Worm (Caenorhabditis elegans) whole organism, L4 larva: Measurements from ENCODE around the gene C05D9.3.

Experiments used
- F10B5.3 ChIP-seq: sonication (generic microtip); optimal IDR thresholded peaks from 2 replicates; lab custom pipeline; 2016; ENCODE audit warnings: mild to moderate bottlenecking, missing genetic modification characterization, missing compliant biosample characterization
- F37D6.2 ChIP-seq: sonication (generic microtip); optimal IDR thresholded peaks from 2 replicates; lab custom pipeline; 2016; ENCODE audit warnings: mild to moderate bottlenecking, missing genetic modification characterization, missing compliant biosample characterization
- F49E8.2 ChIP-seq: sonication (generic microtip); optimal IDR thresholded peaks from 2 replicates; lab custom pipeline; 2016; ENCODE audit warnings: missing compliant biosample characterization, mild to moderate bottlenecking, missing genetic modification characterization, borderline replicate concordance
- R02D3.7 ChIP-seq: fragments of 150-350 bp; sonication (generic microtip); optimal IDR thresholded peaks from 3 replicates; lab custom pipeline; 2014; ENCODE audit warnings: missing biosample characterization, missing genetic modification characterization
- Y48G9A.11 ChIP-seq: fragments of 200-800 bp; sonication (Bioruptor generic); IDR thresholded peaks from 2 replicates; pipeline ENCODE4 v1.3.6; 2022; ENCODE audit warnings: missing genetic modification reagents, missing genetic modification characterization, missing compliant biosample characterization
- Y5F2A.4 ChIP-seq: fragments of 200-800 bp; sonication (Bioruptor generic); optimal IDR thresholded peaks from 2 replicates; lab custom pipeline; 2018; ENCODE audit warnings: mild to moderate bottlenecking, missing genetic modification characterization, missing compliant biosample characterization
- aha-1 ChIP-seq: fragments of 150-350 bp; peaks from one replicate; lab custom pipeline; 2014; ENCODE audit warnings: missing biosample characterization, missing genetic modification characterization
- attf-4 ChIP-seq: sonication (generic microtip); optimal IDR thresholded peaks from 3 replicates; lab custom pipeline; 2017; ENCODE audit warnings: missing biosample characterization, missing genetic modification characterization
- ceh-20 ChIP-seq: fragments of 200-800 bp; sonication (Bioruptor generic); IDR thresholded peaks from 2 replicates; pipeline ENCODE4 v1.3.6; 2022; ENCODE audit warnings: missing genetic modification reagents, missing genetic modification characterization, missing compliant biosample characterization
- ceh-32 ChIP-seq: sonication (generic microtip); optimal IDR thresholded peaks from 2 replicates; lab custom pipeline; 2016; ENCODE audit warnings: mild to moderate bottlenecking, missing genetic modification characterization, missing compliant biosample characterization; ENCODE audit not compliant: poor library complexity
- ceh-44 ChIP-seq: fragments of 200-800 bp; sonication (Bioruptor generic); IDR thresholded peaks from 2 replicates; pipeline ENCODE4 v1.3.6; 2022; ENCODE audit warnings: missing genetic modification reagents, missing genetic modification characterization, missing compliant biosample characterization
- ceh-82 ChIP-seq: sonication (generic microtip); optimal IDR thresholded peaks from 2 replicates; lab custom pipeline; 2017; ENCODE audit warnings: missing biosample characterization, missing genetic modification characterization
- daf-16 ChIP-seq, 3 experiments: sonication (generic microtip); optimal IDR thresholded peaks; 2 replicates each; lab custom pipeline; 2016 to 2017; ENCODE audit warnings: missing genetic modification characterization in 3 of 3, missing genetic modification reagents in 3 of 3, mild to moderate bottlenecking in 2 of 3, missing compliant biosample characterization in 2 of 3, missing biosample characterization in 1 of 3, moderate library complexity in 1 of 3
- dmd-6 ChIP-seq: fragments of 200-800 bp; sonication (Bioruptor generic); IDR thresholded peaks from 2 replicates; pipeline ENCODE4 v1.3.6; 2022; ENCODE audit warnings: missing genetic modification reagents, missing genetic modification characterization, missing compliant biosample characterization
- dpl-1 ChIP-seq: fragments of 150-350 bp; optimal IDR thresholded peaks from 2 replicates; lab custom pipeline; 2014; ENCODE audit warnings: missing biosample characterization, missing genetic modification reagents, missing genetic modification characterization
- dve-1 ChIP-seq: sonication (generic microtip); optimal IDR thresholded peaks from 2 replicates; lab custom pipeline; 2017; ENCODE audit warnings: antibody characterized with exemption, mild to moderate bottlenecking, missing genetic modification characterization, missing compliant biosample characterization; ENCODE audit not compliant: insufficient read depth
- fkh-10 ChIP-seq: fragments of 150-350 bp; optimal IDR thresholded peaks from 2 replicates; lab custom pipeline; 2014; ENCODE audit warnings: missing biosample characterization, missing genetic modification reagents, missing genetic modification characterization
- gei-8 ChIP-seq: fragments of 200-800 bp; sonication (Bioruptor generic); optimal IDR thresholded peaks from 2 replicates; lab custom pipeline; 2018; ENCODE audit warnings: mild to moderate bottlenecking, missing genetic modification characterization, missing compliant biosample characterization
- hif-1 ChIP-seq, 2 experiments: sonication (generic microtip); optimal IDR thresholded peaks; 2 replicates each; lab custom pipeline; 2016 to 2017; ENCODE audit warnings: missing compliant biosample characterization in 2 of 2, missing genetic modification characterization in 2 of 2, missing genetic modification reagents in 2 of 2, missing genotype in 2 of 2, mild to moderate bottlenecking in 1 of 2
- hlh-11 ChIP-seq: fragments of 200-800 bp; sonication (Bioruptor generic); optimal IDR thresholded peaks from 2 replicates; lab custom pipeline; 2018; ENCODE audit warnings: mild to moderate bottlenecking, missing genetic modification characterization, missing compliant biosample characterization
- hlh-30 ChIP-seq: sonication (generic microtip); optimal IDR thresholded peaks from 2 replicates; lab custom pipeline; 2017; ENCODE audit warnings: antibody characterized with exemption, mild to moderate bottlenecking, missing genetic modification characterization, missing compliant biosample characterization; ENCODE audit not compliant: insufficient read depth
- hmg-1.1 ChIP-seq: fragments of 200-800 bp; sonication (Bioruptor generic); IDR thresholded peaks from 2 replicates; pipeline ENCODE4 v1.3.6; 2022; ENCODE audit warnings: missing genetic modification reagents, missing genetic modification characterization, missing compliant biosample characterization
- lin-1 ChIP-seq: fragments of 200-800 bp; sonication (Bioruptor generic); IDR thresholded peaks from 2 replicates; pipeline ENCODE4 v1.3.6; 2022; ENCODE audit warnings: missing genetic modification reagents, missing genetic modification characterization, missing compliant biosample characterization
- lin-38 ChIP-seq: fragments of 200-800 bp; sonication (Bioruptor generic); IDR thresholded peaks from 2 replicates; pipeline ENCODE4 v1.3.6; 2022; ENCODE audit warnings: missing genetic modification reagents, missing genetic modification characterization, missing compliant biosample characterization
- lir-3 ChIP-seq: sonication (generic microtip); optimal IDR thresholded peaks from 2 replicates; lab custom pipeline; 2016; ENCODE audit warnings: mild to moderate bottlenecking, missing genetic modification characterization, missing compliant biosample characterization
- lsy-2 ChIP-seq, 2 experiments: fragments of 150-350 bp in 1 of 2; sonication (generic microtip) in 1 of 2; optimal IDR thresholded peaks; 2 replicates each; lab custom pipeline; 2014 to 2017; ENCODE audit warnings: missing biosample characterization in 2 of 2, missing genetic modification characterization in 2 of 2
- mdl-1 ChIP-seq, 2 experiments: fragments of 150-350 bp in 1 of 2; sonication (generic microtip) in 1 of 2; optimal IDR thresholded peaks; 2 replicates each; lab custom pipeline; 2014 to 2017; ENCODE audit warnings: missing biosample characterization in 2 of 2, missing genetic modification characterization in 2 of 2
- mep-1 ChIP-seq: fragments of 150-350 bp; sonication (generic microtip); optimal IDR thresholded peaks from 3 replicates; lab custom pipeline; 2014; ENCODE audit warnings: missing biosample characterization, missing genetic modification characterization
- mes-2 ChIP-seq: sonication (generic microtip); optimal IDR thresholded peaks from 2 replicates; lab custom pipeline; 2016; ENCODE audit warnings: missing genotype, mild to moderate bottlenecking, missing genetic modification characterization, missing compliant biosample characterization; ENCODE audit not compliant: poor library complexity, severe bottlenecking
- mxl-3 ChIP-seq: fragments of 200-800 bp; sonication (Bioruptor generic); optimal IDR thresholded peaks from 2 replicates; lab custom pipeline; 2018; ENCODE audit warnings: mild to moderate bottlenecking, missing genetic modification characterization, missing compliant biosample characterization
- nhr-102 ChIP-seq: sonication (generic microtip); optimal IDR thresholded peaks from 2 replicates; lab custom pipeline; 2016; ENCODE audit warnings: mild to moderate bottlenecking, missing genetic modification characterization, moderate library complexity, missing compliant biosample characterization
- nhr-28 ChIP-seq: fragments of 150-350 bp; optimal IDR thresholded peaks from 2 replicates; lab custom pipeline; 2014; ENCODE audit warnings: missing biosample characterization, missing genetic modification characterization
- nhr-6 ChIP-seq: fragments of 150-350 bp; optimal IDR thresholded peaks from 2 replicates; lab custom pipeline; 2014; ENCODE audit warnings: missing biosample characterization, missing genetic modification characterization
- nhr-77 ChIP-seq: fragments of 150-350 bp; optimal IDR thresholded peaks from 2 replicates; lab custom pipeline; 2014; ENCODE audit warnings: missing biosample characterization, missing genetic modification characterization
- php-3 ChIP-seq: fragments of 200-800 bp; sonication (Bioruptor generic); IDR thresholded peaks from 2 replicates; pipeline ENCODE4 v1.3.6; 2022; ENCODE audit warnings: missing genetic modification reagents, missing genetic modification characterization, missing compliant biosample characterization
- pqm-1 ChIP-seq: sonication (generic microtip); optimal IDR thresholded peaks from 2 replicates; lab custom pipeline; 2017; ENCODE audit warnings: missing biosample characterization, missing genetic modification characterization
- rbr-2 ChIP-seq: sonication (generic microtip); optimal IDR thresholded peaks from 2 replicates; lab custom pipeline; 2016; ENCODE audit warnings: missing genotype, missing genetic modification characterization, missing compliant biosample characterization
- sdz-12 ChIP-seq: fragments of 200-800 bp; sonication (Bioruptor generic); optimal IDR thresholded peaks from 2 replicates; lab custom pipeline; 2018; ENCODE audit warnings: mild to moderate bottlenecking, missing genetic modification characterization, missing compliant biosample characterization
- snpc-1.2 ChIP-seq: fragments of 200-800 bp; sonication (Bioruptor generic); IDR thresholded peaks from 2 replicates; pipeline ENCODE4 v1.3.6; 2022; ENCODE audit warnings: missing genetic modification reagents, missing genetic modification characterization, missing compliant biosample characterization
- tra-1 ChIP-seq: fragments of 200-800 bp; sonication (Bioruptor generic); IDR thresholded peaks from 2 replicates; pipeline ENCODE4 v1.3.6; 2022; ENCODE audit warnings: missing genetic modification reagents, missing genetic modification characterization, missing compliant biosample characterization
- unc-130 ChIP-seq: sonication (generic microtip); optimal IDR thresholded peaks from 2 replicates; lab custom pipeline; 2016; ENCODE audit warnings: missing genetic modification reagents, missing genetic modification characterization, missing compliant biosample characterization
- zfp-2 ChIP-seq: sonication (generic microtip); optimal IDR thresholded peaks from 2 replicates; lab custom pipeline; 2016; ENCODE audit warnings: mild to moderate bottlenecking, missing genetic modification characterization, missing compliant biosample characterization
- ztf-7 ChIP-seq: fragments of 150-350 bp; optimal IDR thresholded peaks from 2 replicates; lab custom pipeline; 2014; ENCODE audit warnings: missing biosample characterization, missing genetic modification characterization

The C05D9.3 gene

ce11 chrX:1126207-1126606 is 14.5 kb downstream of the C05D9.3 start:
- TF ChIP-seq Y5F2A.4 (GFP tag; lab: Kevin White, UChicago) (no peak), F49E8.2 (tag; lab: Kevin White, UChicago) (no peak), unc-130 (GFP tag; lab: Kevin White, UChicago) (no peak), dmd-6 (GFP tag; lab: Robert Waterston, UW) (peak; percentile 52), lir-3 (tag; lab: Kevin White, UChicago) (no peak), aha-1 (tag; lab: Kevin White, UChicago) (peak; percentile 35), ceh-32 (tag; lab: Kevin White, UChicago) (no peak), mxl-3 (no peak), F10B5.3 (tag; lab: Kevin White, UChicago) (no peak), pqm-1 (peak; percentile 11), gei-8 (GFP tag; lab: Kevin White, UChicago) (no peak), fkh-10 (no peak), nhr-28 (tag; lab: Kevin White, UChicago) (peak; percentile 74), nhr-6 (tag; lab: Kevin White, UChicago) (peak; percentile 61)

ce11 chrX:1128503-1129036 is 16.9 kb downstream of the C05D9.3 start, which contains the start of gene snx-1:
snx-1 (plus strand) TSS chrX:1128986.
- TF ChIP-seq Y48G9A.11 (no peak), nhr-28 (tag; lab: Kevin White, UChicago) (peak; percentile 81), zfp-2 (no peak), mxl-3 (peak; percentile 96), hmg-1.1 (GFP tag; lab: Robert Waterston, UW) (peak; percentile 46), dmd-6 (GFP tag; lab: Robert Waterston, UW) (peak; percentile 59), mdl-1 (tag; optimal IDR thresholded peaks at IDR 0.05; lab: Kevin White, UChicago) (peak; percentile 74 to 94), dpl-1 (GFP tag; lab: Kevin White, UChicago) (peak; percentile 16), snpc-1.2 (GFP tag; lab: Robert Waterston, UW) (no peak), pqm-1 (peak; percentile 18), R02D3.7 (no peak), ceh-32 (tag; lab: Kevin White, UChicago) (no peak), ceh-20 (GFP tag; lab: Robert Waterston, UW) (no peak), gei-8 (GFP tag; lab: Kevin White, UChicago) (no peak), hlh-11 (tag; lab: Kevin White, UChicago) (peak; percentile 81), mes-2 (tag; lab: Kevin White, UChicago) (peak; percentile 81), lin-38 (GFP tag; lab: Robert Waterston, UW) (peak; percentile 92), nhr-77 (tag; lab: Kevin White, UChicago) (peak; percentile 80), sdz-12 (GFP tag; lab: Kevin White, UChicago) (no peak), ceh-44 (GFP tag; lab: Robert Waterston, UW) (no peak), nhr-6 (tag; lab: Kevin White, UChicago) (peak; percentile 74), F37D6.2 (tag; lab: Kevin White, UChicago) (no peak), dve-1 (tag; lab: Kevin White, UChicago) (peak; percentile 51), lin-1 (GFP tag; lab: Robert Waterston, UW) (no peak), fkh-10 (no peak), nhr-102 (tag; lab: Kevin White, UChicago) (no peak), attf-4 (tag; lab: Kevin White, UChicago) (no peak), daf-16 (GFP tag; optimal IDR thresholded peaks at IDR 0.05; lab: Kevin White, UChicago) (no peak), daf-16 (tag; optimal IDR thresholded peaks at IDR 0.05; lab: Kevin White, UChicago) (peak; percentile 91), tra-1 (GFP tag; lab: Robert Waterston, UW) (0 out of 2 replicates have a peak, but pooled peaks have one; percentile 19), lsy-2 (tag; optimal IDR thresholded peaks at IDR 0.05; lab: Kevin White, UChicago) (peak in 1 of 2 experiments; percentile 66), hlh-30 (tag; lab: Kevin White, UChicago) (peak; percentile 94), ztf-7 (tag; lab: Kevin White, UChicago) (no peak), mep-1 (peak; percentile 74), lir-3 (tag; lab: Kevin White, UChicago) (no peak), hif-1 (tag; optimal IDR thresholded peaks at IDR 0.05; lab: Kevin White, UChicago) (peak in 1 of 2 experiments; percentile 52), ceh-82 (tag; lab: Kevin White, UChicago) (no peak), php-3 (GFP tag; lab: Robert Waterston, UW) (peak; percentile 33; the same call in 1 of the 2 replicates), rbr-2 (tag; lab: Kevin White, UChicago) (peak; percentile 59)
